Worm (Caenorhabditis elegans): Measurements from ENCODE around the gene Y45F10C.2.
"Not testable (repeated sequence)": the region's sequence is repeated elsewhere in the genome, so short reads cannot be mapped to it uniquely, and the experiment has no call there.

ce11 chrIV:13659449-13659848 lies 3.0 kb downstream of the Y45F10C.2 start, which contains the start of gene Y45F10C.1:
- TF ChIP-seq hlh-13 (GFP tag; optimal IDR thresholded peaks at IDR 0.05); K02D7.2 (tag; optimal IDR thresholded peaks at IDR 0.05); hlh-30 (tag; optimal IDR thresholded peaks at IDR 0.05; ENCODE audit: insufficient read depth); zip-5 (tag; optimal IDR thresholded peaks at IDR 0.05); elt-2 (tag; optimal IDR thresholded peaks at IDR 0.05); pros-1 (tag; optimal IDR thresholded peaks at IDR 0.05); nhr-11 (tag; optimal IDR thresholded peaks at IDR 0.05); sox-2 (GFP tag; IDR thresholded peaks at IDR 0.05); ceh-45 (GFP tag; IDR thresholded peaks at IDR 0.05); pha-4 (tag; optimal IDR thresholded peaks at IDR 0.05); unc-86 (tag; optimal IDR thresholded peaks at IDR 0.05); tbx-7 (tag; optimal IDR thresholded peaks at IDR 0.05); pqm-1 (tag; optimal IDR thresholded peaks at IDR 0.05); che-1 (tag; optimal IDR thresholded peaks at IDR 0.05): not testable (repeated sequence)
